Worm (Caenorhabditis elegans): ENCODE results near the gene F46C5.1.

The F46C5.1 gene

DNA sequence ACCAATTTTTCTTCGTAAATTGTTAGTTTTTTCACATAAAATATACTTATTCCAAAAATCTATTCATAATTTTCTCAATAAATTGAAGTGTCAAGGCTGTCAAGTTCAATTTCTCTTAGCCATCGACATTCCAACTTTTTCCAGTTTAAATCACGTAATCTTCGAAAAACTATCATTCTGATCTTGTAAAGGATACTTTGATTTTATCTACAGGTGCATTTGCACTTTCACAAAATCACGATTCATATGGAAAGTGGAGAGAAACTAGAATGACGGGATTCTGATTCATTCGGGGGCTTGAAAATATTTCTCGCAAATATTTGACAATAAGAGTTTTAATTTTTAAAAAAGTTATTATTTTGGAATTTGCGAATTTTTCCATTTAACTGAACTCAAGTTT lies 32.2 kb upstream of the F46C5.1 start:
- TF ChIP-seq ceh-36 (tag; optimal IDR thresholded peaks at IDR 0.05) (no peak), scrt-1 (GFP tag; IDR thresholded peaks at IDR 0.05) (no peak), hmbx-1 (tag; optimal IDR thresholded peaks at IDR 0.05) (no peak), ets-7 (tag; optimal IDR thresholded peaks at IDR 0.05) (no peak), hmg-4 (GFP tag; optimal IDR thresholded peaks at IDR 0.05) (no peak), B0310.2 (tag; optimal IDR thresholded peaks at IDR 0.05) (no peak), aly-1 (tag; optimal IDR thresholded peaks at IDR 0.05) (no peak), tbx-11 (GFP tag; IDR thresholded peaks at IDR 0.05) (no peak), tra-4 (tag; optimal IDR thresholded peaks at IDR 0.05) (no peak), sea-1 (GFP tag; conservative IDR thresholded peaks at IDR 0.05) (no peak), hnd-1 (tag; optimal IDR thresholded peaks at IDR 0.05) (no peak), ama-1 (optimal IDR thresholded peaks at IDR 0.05) (no peak), ceh-13 (GFP tag; optimal IDR thresholded peaks at IDR 0.05) (no peak), flt-1 (GFP tag; IDR thresholded peaks at IDR 0.05) (no peak), pes-1 (GFP tag; IDR thresholded peaks at IDR 0.05) (no peak), tbx-37 (GFP tag; conservative IDR thresholded peaks at IDR 0.05) (no peak), F13C5.2 (tag; optimal IDR thresholded peaks at IDR 0.05) (no peak)

DNA sequence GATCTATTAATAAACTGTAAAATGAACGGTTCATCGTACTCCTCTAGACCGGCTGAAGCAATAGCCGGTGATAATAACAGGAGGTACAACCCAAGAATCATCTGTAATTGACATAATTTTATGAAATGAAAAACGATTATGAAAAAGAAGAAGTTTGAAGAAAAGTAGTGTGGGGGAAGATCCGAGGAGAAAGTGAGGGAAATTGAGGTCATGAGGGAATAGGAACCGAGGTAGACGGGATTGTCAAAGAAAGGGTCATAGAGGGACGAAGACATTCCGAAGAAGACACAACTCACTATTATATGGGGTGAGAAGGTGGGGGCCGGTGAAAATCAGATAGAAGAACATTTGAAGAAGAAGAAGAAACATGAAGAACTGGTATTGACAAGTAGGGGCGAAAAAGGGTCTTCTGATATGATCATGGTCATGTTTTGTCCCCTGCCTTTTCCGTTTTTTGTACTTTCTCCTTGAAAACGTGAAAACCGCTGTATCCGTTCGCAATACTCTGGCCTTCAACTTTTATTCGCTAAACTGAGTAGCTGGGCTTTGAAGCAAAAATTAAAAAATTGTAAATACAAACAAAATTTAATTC lies 31.1 kb upstream of the F46C5.1 start, which contains the start of gene oac-46:
Gene oac-46 (minus strand): TSS at position 101 of the 592 bp plus-strand sequence.
- TF ChIP-seq ceh-36 (tag; optimal IDR thresholded peaks at IDR 0.05) (no peak), B0310.2 (tag; optimal IDR thresholded peaks at IDR 0.05) (no peak), hnd-1 (tag; optimal IDR thresholded peaks at IDR 0.05) (no peak), hmbx-1 (tag; optimal IDR thresholded peaks at IDR 0.05) (no peak), tbx-37 (GFP tag; conservative IDR thresholded peaks at IDR 0.05) (no peak), tbx-11 (GFP tag; IDR thresholded peaks at IDR 0.05) (no peak), ets-7 (tag; optimal IDR thresholded peaks at IDR 0.05) (no peak), pes-1 (GFP tag; IDR thresholded peaks at IDR 0.05) (no peak), sea-1 (GFP tag; conservative IDR thresholded peaks at IDR 0.05) (no peak), ama-1 (optimal IDR thresholded peaks at IDR 0.05) (no peak), ceh-13 (GFP tag; optimal IDR thresholded peaks at IDR 0.05) (no peak), hmg-4 (GFP tag; optimal IDR thresholded peaks at IDR 0.05) (no peak), tra-4 (tag; optimal IDR thresholded peaks at IDR 0.05) (no peak), aly-1 (tag; optimal IDR thresholded peaks at IDR 0.05) (no peak), scrt-1 (GFP tag; IDR thresholded peaks at IDR 0.05) (no peak), F13C5.2 (tag; optimal IDR thresholded peaks at IDR 0.05) (no peak)

DNA sequence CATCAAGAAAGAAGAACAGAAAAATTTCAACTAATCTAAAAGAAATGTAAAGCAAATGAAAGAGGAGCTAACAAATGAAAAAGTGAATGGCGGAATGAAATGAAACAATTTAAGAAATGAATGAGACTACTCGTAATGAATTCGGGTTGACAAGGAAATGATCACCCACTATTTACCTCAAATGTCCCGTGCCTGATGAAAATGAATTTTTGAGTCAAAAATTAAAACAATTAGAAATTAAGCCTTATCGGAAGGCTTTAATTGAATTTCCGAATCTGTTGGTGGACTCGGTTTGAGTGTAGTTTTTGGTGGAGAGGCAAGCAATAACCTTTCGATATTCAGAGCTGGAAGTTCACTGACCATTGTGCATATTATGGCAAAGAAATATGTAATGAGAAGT lies 28.0 kb upstream of the F46C5.1 start:
- TF ChIP-seq scrt-1 (GFP tag; IDR thresholded peaks at IDR 0.05) (no peak), ceh-13 (GFP tag; optimal IDR thresholded peaks at IDR 0.05) (no peak), pes-1 (GFP tag; IDR thresholded peaks at IDR 0.05) (no peak), hnd-1 (tag; optimal IDR thresholded peaks at IDR 0.05) (no peak), tra-4 (tag; optimal IDR thresholded peaks at IDR 0.05) (no peak), sea-1 (GFP tag; conservative IDR thresholded peaks at IDR 0.05) (no peak), ceh-36 (tag; optimal IDR thresholded peaks at IDR 0.05) (no peak), F13C5.2 (tag; optimal IDR thresholded peaks at IDR 0.05) (no peak), hmg-4 (GFP tag; optimal IDR thresholded peaks at IDR 0.05) (no peak), tbx-11 (GFP tag; IDR thresholded peaks at IDR 0.05) (no peak), ama-1 (optimal IDR thresholded peaks at IDR 0.05) (no peak), flt-1 (GFP tag; IDR thresholded peaks at IDR 0.05) (no peak), tbx-37 (GFP tag; conservative IDR thresholded peaks at IDR 0.05) (no peak), ets-7 (tag; optimal IDR thresholded peaks at IDR 0.05) (no peak), hmbx-1 (tag; optimal IDR thresholded peaks at IDR 0.05) (no peak), aly-1 (tag; optimal IDR thresholded peaks at IDR 0.05) (no peak), B0310.2 (tag; optimal IDR thresholded peaks at IDR 0.05) (no peak)

DNA sequence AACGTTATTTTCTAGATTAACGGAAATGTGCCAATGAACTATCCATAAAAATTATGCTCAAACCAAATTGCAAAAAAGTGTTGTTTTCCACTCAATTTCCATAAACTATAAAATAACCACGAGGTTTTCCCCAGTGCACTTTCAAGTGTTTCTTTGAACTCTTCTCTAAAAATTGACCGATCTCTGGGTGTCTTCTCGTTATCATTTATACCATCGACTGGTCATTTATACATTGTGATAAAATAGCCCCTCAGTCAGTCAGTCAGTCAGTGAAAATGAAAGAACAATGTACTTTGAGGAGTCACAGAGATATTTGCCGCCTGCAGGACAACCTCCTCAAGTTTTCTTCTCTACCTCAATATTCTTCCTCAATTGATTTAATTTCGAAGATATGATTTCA lies 24.9 kb upstream of the F46C5.1 start:
- TF ChIP-seq tbx-37 (GFP tag; conservative IDR thresholded peaks at IDR 0.05) (no peak), B0310.2 (tag; optimal IDR thresholded peaks at IDR 0.05) (no peak), flt-1 (GFP tag; IDR thresholded peaks at IDR 0.05) (no peak), ets-7 (tag; optimal IDR thresholded peaks at IDR 0.05) (no peak), aly-1 (tag; optimal IDR thresholded peaks at IDR 0.05) (no peak), scrt-1 (GFP tag; IDR thresholded peaks at IDR 0.05) (no peak), tbx-11 (GFP tag; IDR thresholded peaks at IDR 0.05) (no peak), ama-1 (optimal IDR thresholded peaks at IDR 0.05) (no peak), F13C5.2 (tag; optimal IDR thresholded peaks at IDR 0.05) (no peak), hmg-4 (GFP tag; optimal IDR thresholded peaks at IDR 0.05) (no peak), hmbx-1 (tag; optimal IDR thresholded peaks at IDR 0.05) (no peak)

DNA sequence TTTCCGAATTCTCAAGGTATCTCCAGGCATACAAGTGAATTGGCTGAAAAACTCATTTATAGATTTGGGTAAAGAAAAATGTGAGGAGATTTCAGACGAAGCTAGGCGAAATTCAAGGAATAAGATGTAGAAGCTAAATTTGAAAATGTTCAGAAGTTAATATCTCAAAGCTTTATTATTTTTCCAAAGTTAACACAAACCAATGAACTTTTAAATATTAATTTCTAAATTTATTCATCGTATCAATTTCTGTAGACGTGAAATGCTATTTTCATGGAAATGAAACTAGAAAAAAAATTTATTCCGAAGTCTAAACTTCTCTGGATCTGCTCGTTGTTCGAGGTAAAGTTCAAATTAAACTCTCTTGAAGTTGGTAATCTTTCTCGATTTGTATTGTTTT lies 24.3 kb upstream of the F46C5.1 start, which contains the start of gene agxt-1:
Gene agxt-1 (plus strand): TSS at position 301 of the 400 bp plus-strand sequence.
- TF ChIP-seq B0310.2 (tag; optimal IDR thresholded peaks at IDR 0.05) (no peak), hmbx-1 (tag; optimal IDR thresholded peaks at IDR 0.05) (no peak), ceh-13 (GFP tag; optimal IDR thresholded peaks at IDR 0.05) (no peak)

DNA sequence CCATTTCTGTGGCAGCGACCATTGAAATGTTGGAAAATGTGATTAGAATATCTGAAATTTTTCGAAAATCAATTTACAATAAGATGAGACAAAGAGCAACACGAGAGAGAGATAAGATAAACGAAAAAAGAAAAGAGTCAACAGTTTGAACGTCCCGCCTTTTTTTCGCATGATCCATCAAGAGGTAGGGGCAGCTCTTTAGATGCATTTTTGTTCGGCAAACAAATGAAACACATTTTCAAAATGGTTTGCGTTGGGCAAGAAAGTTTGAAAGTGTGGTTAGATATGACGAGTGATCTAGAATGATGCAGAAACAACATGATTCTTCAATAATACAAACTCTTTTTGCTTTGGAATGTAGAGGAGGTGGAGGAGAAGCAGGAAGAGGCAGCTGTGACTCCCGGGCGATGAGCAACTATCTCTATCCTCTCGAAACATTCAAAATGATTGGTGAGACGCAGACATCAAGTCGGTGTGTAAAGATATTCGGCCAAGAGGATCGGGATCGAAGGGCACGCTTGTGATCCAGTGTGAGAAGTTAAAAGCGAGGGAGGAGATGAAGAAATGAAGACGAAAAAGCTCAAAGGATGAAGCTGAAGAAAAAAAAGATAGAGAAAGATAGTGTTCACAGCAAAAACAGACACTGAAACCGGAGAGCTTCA lies 23.6 kb upstream of the F46C5.1 start, which contains the start of gene F46C5.6:
Gene F46C5.6 (minus strand): TSS at position 51 of the 662 bp plus-strand sequence.
- TF ChIP-seq tbx-37 (GFP tag; conservative IDR thresholded peaks at IDR 0.05) (no peak), ets-7 (tag; optimal IDR thresholded peaks at IDR 0.05) (no peak), aly-1 (tag; optimal IDR thresholded peaks at IDR 0.05) (no peak), ceh-36 (tag; optimal IDR thresholded peaks at IDR 0.05) (no peak), ama-1 (optimal IDR thresholded peaks at IDR 0.05) (no peak), F13C5.2 (tag; optimal IDR thresholded peaks at IDR 0.05) (no peak), tbx-11 (GFP tag; IDR thresholded peaks at IDR 0.05) (no peak), hmbx-1 (tag; optimal IDR thresholded peaks at IDR 0.05) (no peak), tra-4 (tag; optimal IDR thresholded peaks at IDR 0.05) (no peak), sea-1 (GFP tag; conservative IDR thresholded peaks at IDR 0.05) (no peak), B0310.2 (tag; optimal IDR thresholded peaks at IDR 0.05) (no peak), pes-1 (GFP tag; IDR thresholded peaks at IDR 0.05) (no peak), hmg-4 (GFP tag; optimal IDR thresholded peaks at IDR 0.05) (no peak), scrt-1 (GFP tag; IDR thresholded peaks at IDR 0.05) (no peak), hnd-1 (tag; optimal IDR thresholded peaks at IDR 0.05) (no peak), ceh-13 (GFP tag; optimal IDR thresholded peaks at IDR 0.05) (no peak), flt-1 (GFP tag; IDR thresholded peaks at IDR 0.05) (no peak)
